Worm (Caenorhabditis elegans) whole organism, early embryonic: ENCODE data around the gene C47E12.13.

Experiments used
- F13C5.2 ChIP-seq: sonication (generic microtip); optimal IDR thresholded peaks from 2 replicates; lab custom pipeline; 2017; ENCODE audit warnings: mild to moderate bottlenecking, missing genetic modification characterization, inconsistent platforms, missing compliant biosample characterization
- aly-1 ChIP-seq: sonication (generic microtip); optimal IDR thresholded peaks from 2 replicates; lab custom pipeline; 2016; ENCODE audit warnings: missing genetic modification characterization, missing compliant biosample characterization
- ama-1 ChIP-seq: fragments of 150-350 bp; optimal IDR thresholded peaks from 2 replicates; lab custom pipeline; 2014
- ceh-36 ChIP-seq: sonication (generic microtip); optimal IDR thresholded peaks from 2 replicates; lab custom pipeline; 2016; ENCODE audit warnings: missing genetic modification characterization, inconsistent platforms, missing compliant biosample characterization
- ets-7 ChIP-seq: sonication (generic microtip); optimal IDR thresholded peaks from 2 replicates; lab custom pipeline; 2016; ENCODE audit warnings: missing genotype, missing genetic modification characterization, missing compliant biosample characterization
- flt-1 ChIP-seq: fragments of 200-800 bp; sonication (Bioruptor generic); IDR thresholded peaks from 2 replicates; pipeline ENCODE4 v1.3.6; 2022; ENCODE audit warnings: missing genetic modification characterization, missing compliant biosample characterization
- hmg-4 ChIP-seq: fragments of 200-800 bp; sonication (Bioruptor generic); optimal IDR thresholded peaks from 2 replicates; lab custom pipeline; 2018; ENCODE audit warnings: mild to moderate bottlenecking, missing genetic modification characterization, missing compliant biosample characterization
- hnd-1 ChIP-seq: sonication (generic microtip); optimal IDR thresholded peaks from 2 replicates; lab custom pipeline; 2016; ENCODE audit warnings: missing genetic modification characterization, missing compliant biosample characterization

DNA sequence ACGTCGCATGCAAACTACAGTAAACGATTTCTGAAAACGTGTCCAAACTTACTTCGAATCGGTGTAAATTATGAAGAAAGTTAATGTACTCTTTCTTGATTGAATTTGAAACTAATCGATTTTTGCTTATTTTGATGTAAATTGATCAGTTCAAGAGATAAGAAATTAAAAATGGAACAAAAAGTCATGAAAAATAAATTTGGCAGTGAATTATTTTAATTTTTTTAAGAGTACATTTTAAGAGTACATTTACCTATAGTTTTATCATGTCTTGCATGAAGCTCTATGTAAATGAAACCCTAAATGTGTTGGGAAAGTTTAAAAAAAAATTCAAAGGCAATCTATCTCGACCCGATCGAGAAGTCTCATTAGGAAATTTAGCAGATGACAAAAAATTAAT, 49.4 kb upstream of the C47E12.13 start, which contains the start of gene T04B2.7:
- no peak for TF ChIP-seq ceh-36 (tag; lab: Kevin White, UChicago)
- no peak for TF ChIP-seq ama-1 (lab: Kevin White, UChicago)
- no peak for TF ChIP-seq hmg-4 (GFP tag; lab: Kevin White, UChicago)
- TF ChIP-seq aly-1 (tag; lab: Kevin White, UChicago) = no peak
- TF ChIP-seq F13C5.2 (tag; lab: Kevin White, UChicago) = no peak
- TF ChIP-seq ets-7 (tag; lab: Kevin White, UChicago) = no peak
- TF ChIP-seq hnd-1 (tag; lab: Kevin White, UChicago) = no peak
- TF ChIP-seq flt-1 (GFP tag; lab: Robert Waterston, UW) = no peak
